Fruit fly (Drosophila melanogaster) Kc167 (cell line): ENCODE results near the gene CG42240.

Experiments used
- Myc ChIP-seq: fragments of >200 bp; optimal IDR thresholded peaks from 2 replicates; lab custom pipeline; 2017; ENCODE audit warnings: missing external identifiers
- Sin3A ChIP-seq: fragments of >200 bp; optimal IDR thresholded peaks from 2 replicates; lab custom pipeline; 2018; ENCODE audit warnings: missing external identifiers
- h ChIP-seq: fragments of >200 bp; optimal IDR thresholded peaks from 3 replicates; lab custom pipeline; 2018; ENCODE audit warnings: missing external identifiers
- insv ChIP-seq: fragments of >200 bp; optimal IDR thresholded peaks from 3 replicates; lab custom pipeline; 2018; ENCODE audit warnings: missing external identifiers
- psq ChIP-seq: fragments of >200 bp; optimal IDR thresholded peaks from 2 replicates; lab custom pipeline; 2017; ENCODE audit warnings: missing external identifiers
- ttk ChIP-seq: sonication (Bioruptor generic); optimal IDR thresholded peaks from 2 replicates; lab custom pipeline; 2017; ENCODE audit warnings: missing external identifiers

The CG42240 gene

dm6 chrX:6343323-6343722, 12.7 kb downstream of the CG42240 start:
- TF ChIP-seq Sin3A (lab: Kevin White, UChicago) (no peak), ttk (lab: Kevin White, UChicago) (no peak), insv (lab: Kevin White, UChicago) (no peak)

dm6 chrX:6343786-6344537, 13.3 kb downstream of the CG42240 start:
- no peak for TF ChIP-seq ttk (lab: Kevin White, UChicago)
- no peak for TF ChIP-seq insv (lab: Kevin White, UChicago)
- TF ChIP-seq Myc (lab: Kevin White, UChicago) = no peak
- TF ChIP-seq h (lab: Kevin White, UChicago) = no peak
- no peak for TF ChIP-seq psq (lab: Kevin White, UChicago)

- TF ChIP-seq psq (lab: Kevin White, UChicago) (no peak), Sin3A (lab: Kevin White, UChicago) (no peak), ttk (lab: Kevin White, UChicago) (no peak), insv (lab: Kevin White, UChicago) (no peak), Myc (lab: Kevin White, UChicago) (no peak), h (lab: Kevin White, UChicago) (no peak)
Observed at dm6 chrX:6344538-6345074, 14.0 kb downstream of the CG42240 start.

dm6 chrX:6346153-6346552, 15.5 kb downstream of the CG42240 start:
- TF ChIP-seq Myc (lab: Kevin White, UChicago) (no peak), psq (lab: Kevin White, UChicago) (no peak), insv (lab: Kevin White, UChicago) (no peak), h (lab: Kevin White, UChicago) (no peak), Sin3A (lab: Kevin White, UChicago) (no peak), ttk (lab: Kevin White, UChicago) (no peak)

dm6 chrX:6346926-6347367, 16.3 kb downstream of the CG42240 start, which contains the start of gene CG3847:
CG3847 (plus strand) TSS chrX:6347103.
- no peak for TF ChIP-seq insv (lab: Kevin White, UChicago)
- TF ChIP-seq Sin3A (lab: Kevin White, UChicago) = no peak
- no peak for TF ChIP-seq ttk (lab: Kevin White, UChicago)
- no peak for TF ChIP-seq h (lab: Kevin White, UChicago)

- no peak for TF ChIP-seq psq (lab: Kevin White, UChicago)
Observed at dm6 chrX:6349231-6349630, 18.6 kb downstream of the CG42240 start.

- TF ChIP-seq Myc (lab: Kevin White, UChicago) (no peak), ttk (lab: Kevin White, UChicago) (no peak), h (lab: Kevin White, UChicago) (no peak), psq (lab: Kevin White, UChicago) (no peak), insv (lab: Kevin White, UChicago) (no peak)
Observed at dm6 chrX:6350213-6350679, 19.6 kb downstream of the CG42240 start, which contains the start of the genes ND-B16.6 and kdn. ND-B16.6 (minus strand) TSS chrX:6350401. kdn (plus strand) TSS chrX:6350629.

- no peak for TF ChIP-seq psq (lab: Kevin White, UChicago)
- TF ChIP-seq ttk (lab: Kevin White, UChicago) = no peak
- TF ChIP-seq h (lab: Kevin White, UChicago) = no peak
- TF ChIP-seq Sin3A (lab: Kevin White, UChicago) = no peak
- no peak for TF ChIP-seq insv (lab: Kevin White, UChicago)
Observed at dm6 chrX:6351917-6352768, 21.5 kb downstream of the CG42240 start.

- TF ChIP-seq h (lab: Kevin White, UChicago) (no peak), insv (lab: Kevin White, UChicago) (no peak), ttk (lab: Kevin White, UChicago) (no peak), Sin3A (lab: Kevin White, UChicago) (no peak), Myc (lab: Kevin White, UChicago) (no peak), psq (lab: Kevin White, UChicago) (no peak)
Observed at dm6 chrX:6352769-6353612, 22.3 kb downstream of the CG42240 start.

- TF ChIP-seq insv (lab: Kevin White, UChicago) = no peak
- no peak for TF ChIP-seq psq (lab: Kevin White, UChicago)
- TF ChIP-seq h (lab: Kevin White, UChicago) = no peak
Observed at dm6 chrX:6353613-6353986, 23.0 kb downstream of the CG42240 start.

- TF ChIP-seq insv (lab: Kevin White, UChicago) (no peak), ttk (lab: Kevin White, UChicago) (no peak), h (lab: Kevin White, UChicago) (no peak), Sin3A (lab: Kevin White, UChicago) (no peak), Myc (lab: Kevin White, UChicago) (no peak), psq (lab: Kevin White, UChicago) (no peak)
Observed at dm6 chrX:6354163-6354562, 23.5 kb downstream of the CG42240 start.
